Worm (Caenorhabditis elegans) whole organism, L3 larva: ENCODE results near the gene F22B5.5.
A peak's percentile ranks its signal among the peaks of the same experiment; 100 is the strongest.

ENCODE experiments used
- R02D3.7 ChIP-seq: fragments of 150-350 bp; optimal IDR thresholded peaks from 2 replicates; lab custom pipeline; 2014; ENCODE audit warnings: missing biosample characterization, missing genetic modification characterization
- ama-1 ChIP-seq: fragments of 150-350 bp; optimal IDR thresholded peaks from 2 replicates; lab custom pipeline; 2018
- ceh-16 ChIP-seq: sonication (generic microtip); optimal IDR thresholded peaks from 2 replicates; lab custom pipeline; 2017; ENCODE audit warnings: missing biosample characterization, missing genetic modification characterization
- ceh-28 ChIP-seq: fragments of 150-350 bp; optimal IDR thresholded peaks from 2 replicates; lab custom pipeline; 2014; ENCODE audit warnings: missing biosample characterization, missing genetic modification reagents, missing genetic modification characterization
- ceh-82 ChIP-seq: fragments of 150-350 bp; optimal IDR thresholded peaks from 2 replicates; lab custom pipeline; 2014; ENCODE audit warnings: missing biosample characterization, missing genetic modification characterization
- daf-12 ChIP-seq: fragments of 150-350 bp; optimal IDR thresholded peaks from 2 replicates; lab custom pipeline; 2014; ENCODE audit warnings: missing biosample characterization, missing genetic modification reagents, missing genetic modification characterization
- egl-5 ChIP-seq: fragments of 150-350 bp; optimal IDR thresholded peaks from 2 replicates; lab custom pipeline; 2017; ENCODE audit warnings: missing biosample characterization, missing genetic modification reagents, missing genetic modification characterization, inconsistent platforms
- elt-1 ChIP-seq: fragments of 150-350 bp; optimal IDR thresholded peaks from 2 replicates; lab custom pipeline; 2014; ENCODE audit warnings: missing biosample characterization, missing genetic modification characterization
- elt-2 ChIP-seq: sonication (generic microtip); optimal IDR thresholded peaks from 2 replicates; lab custom pipeline; 2016; ENCODE audit warnings: missing genetic modification reagents, mild to moderate bottlenecking, missing genetic modification characterization, missing compliant biosample characterization
- eor-1 ChIP-seq, 2 experiments: fragments of 150-350 bp; optimal IDR thresholded peaks; 2 replicates each; lab custom pipeline; 2014 to 2018; ENCODE audit warnings: missing biosample characterization in 2 of 2, missing genetic modification characterization in 2 of 2
- fkh-10 ChIP-seq: sonication (generic microtip); optimal IDR thresholded peaks from 2 replicates; lab custom pipeline; 2017; ENCODE audit warnings: missing biosample characterization, missing genetic modification reagents, missing genetic modification characterization
- fos-1 ChIP-seq: fragments of 150-350 bp; optimal IDR thresholded peaks from 2 replicates; lab custom pipeline; 2014; ENCODE audit warnings: missing biosample characterization, missing genetic modification characterization
- jun-1 ChIP-seq: fragments of 150-350 bp; optimal IDR thresholded peaks from 2 replicates; lab custom pipeline; 2014; ENCODE audit warnings: missing biosample characterization, missing genetic modification reagents, missing genetic modification characterization
- lin-15B ChIP-seq: fragments of 150-350 bp; optimal IDR thresholded peaks from 2 replicates; lab custom pipeline; 2014; ENCODE audit warnings: missing biosample characterization, missing genetic modification characterization
- lin-39 ChIP-seq: fragments of 150-350 bp; optimal IDR thresholded peaks from 2 replicates; lab custom pipeline; 2018; ENCODE audit warnings: missing biosample characterization, missing genetic modification reagents, missing genetic modification characterization
- lsy-12 ChIP-seq: sonication (generic microtip); optimal IDR thresholded peaks from 2 replicates; lab custom pipeline; 2016; ENCODE audit warnings: mild to moderate bottlenecking, missing genetic modification characterization, missing compliant biosample characterization
- mdl-1 ChIP-seq: fragments of 150-350 bp; optimal IDR thresholded peaks from 2 replicates; lab custom pipeline; 2014; ENCODE audit warnings: missing biosample characterization, missing genetic modification characterization
- mml-1 ChIP-seq: fragments of 150-350 bp; sonication (generic microtip); optimal IDR thresholded peaks from 3 replicates; lab custom pipeline; 2014; ENCODE audit warnings: missing biosample characterization, missing genetic modification characterization
- nfya-1 ChIP-seq: sonication (generic microtip); optimal IDR thresholded peaks from 2 replicates; lab custom pipeline; 2017; ENCODE audit warnings: missing genetic modification characterization, mild to moderate bottlenecking, missing compliant biosample characterization, antibody characterized with exemption, moderate library complexity; ENCODE audit not compliant: insufficient read depth
- nhr-11 ChIP-seq: fragments of 150-350 bp; optimal IDR thresholded peaks from 2 replicates; lab custom pipeline; 2014; ENCODE audit warnings: missing biosample characterization, missing genetic modification characterization
- nhr-23 ChIP-seq: fragments of 150-350 bp; optimal IDR thresholded peaks from 2 replicates; lab custom pipeline; 2014; ENCODE audit warnings: missing biosample characterization, missing genetic modification reagents, missing genetic modification characterization
- nhr-237 ChIP-seq: fragments of 150-350 bp; optimal IDR thresholded peaks from 2 replicates; lab custom pipeline; 2014; ENCODE audit warnings: missing biosample characterization, missing genetic modification characterization
- nhr-25 ChIP-seq: sonication (generic microtip); optimal IDR thresholded peaks from 2 replicates; lab custom pipeline; 2017; ENCODE audit warnings: missing biosample characterization, missing genetic modification characterization
- nhr-28 ChIP-seq: fragments of 150-350 bp; optimal IDR thresholded peaks from 2 replicates; lab custom pipeline; 2014; ENCODE audit warnings: missing biosample characterization, missing genetic modification characterization
- nhr-43 ChIP-seq: sonication (generic microtip); optimal IDR thresholded peaks from 2 replicates; lab custom pipeline; 2016; ENCODE audit warnings: mild to moderate bottlenecking, missing genetic modification characterization, missing compliant biosample characterization; ENCODE audit not compliant: poor library complexity, severe bottlenecking
- nhr-67 ChIP-seq: fragments of 150-350 bp; optimal IDR thresholded peaks from 2 replicates; lab custom pipeline; 2014; ENCODE audit warnings: missing biosample characterization, missing genetic modification characterization
- nhr-76 ChIP-seq: fragments of 150-350 bp; sonication (generic microtip); optimal IDR thresholded peaks from 5 replicates; lab custom pipeline; 2014; ENCODE audit warnings: missing biosample characterization, missing genetic modification characterization
- nhr-77 ChIP-seq: fragments of 150-350 bp; optimal IDR thresholded peaks from 2 replicates; lab custom pipeline; 2014; ENCODE audit warnings: missing biosample characterization, missing genetic modification characterization
- pha-4 ChIP-seq: fragments of 150-350 bp; optimal IDR thresholded peaks from 2 replicates; lab custom pipeline; 2014; ENCODE audit warnings: missing biosample characterization, missing genetic modification reagents, missing genetic modification characterization
- pqm-1 ChIP-seq: fragments of 150-350 bp; optimal IDR thresholded peaks from 2 replicates; lab custom pipeline; 2017; ENCODE audit warnings: missing biosample characterization, missing genetic modification characterization, inconsistent platforms
- sea-2 ChIP-seq: fragments of 150-350 bp; sonication (generic microtip); optimal IDR thresholded peaks from 4 replicates; lab custom pipeline; 2014; ENCODE audit warnings: missing biosample characterization, missing genetic modification reagents, missing genetic modification characterization
- skn-1 ChIP-seq: fragments of 150-350 bp; optimal IDR thresholded peaks from 2 replicates; lab custom pipeline; 2014; ENCODE audit warnings: missing biosample characterization, missing genetic modification characterization
- snpc-4 ChIP-seq: fragments of 150-350 bp; optimal IDR thresholded peaks from 2 replicates; lab custom pipeline; 2014; ENCODE audit warnings: missing biosample characterization, missing genetic modification characterization
- tbx-2 ChIP-seq: sonication (generic microtip); optimal IDR thresholded peaks from 2 replicates; lab custom pipeline; 2016; ENCODE audit warnings: mild to moderate bottlenecking, missing genetic modification characterization, missing compliant biosample characterization
- unc-39 ChIP-seq: sonication (generic microtip); optimal IDR thresholded peaks from 4 replicates; lab custom pipeline; 2017; ENCODE audit warnings: missing biosample characterization, missing genetic modification characterization
- unc-62 ChIP-seq: fragments of 150-350 bp; sonication (generic microtip); optimal IDR thresholded peaks from 4 replicates; lab custom pipeline; 2014; ENCODE audit warnings: missing biosample characterization, missing genetic modification reagents, missing genetic modification characterization
- zag-1 ChIP-seq: fragments of 150-350 bp; optimal IDR thresholded peaks from 2 replicates; lab custom pipeline; 2014; ENCODE audit warnings: missing biosample characterization, missing genetic modification characterization
- ztf-11 ChIP-seq: fragments of 150-350 bp; optimal IDR thresholded peaks from 2 replicates; lab custom pipeline; 2014; ENCODE audit warnings: missing biosample characterization, missing genetic modification characterization
- ztf-4 ChIP-seq: fragments of 150-350 bp; optimal IDR thresholded peaks from 2 replicates; lab custom pipeline; 2014; ENCODE audit warnings: missing biosample characterization, missing genetic modification characterization

The F22B5.5 gene

DNA sequence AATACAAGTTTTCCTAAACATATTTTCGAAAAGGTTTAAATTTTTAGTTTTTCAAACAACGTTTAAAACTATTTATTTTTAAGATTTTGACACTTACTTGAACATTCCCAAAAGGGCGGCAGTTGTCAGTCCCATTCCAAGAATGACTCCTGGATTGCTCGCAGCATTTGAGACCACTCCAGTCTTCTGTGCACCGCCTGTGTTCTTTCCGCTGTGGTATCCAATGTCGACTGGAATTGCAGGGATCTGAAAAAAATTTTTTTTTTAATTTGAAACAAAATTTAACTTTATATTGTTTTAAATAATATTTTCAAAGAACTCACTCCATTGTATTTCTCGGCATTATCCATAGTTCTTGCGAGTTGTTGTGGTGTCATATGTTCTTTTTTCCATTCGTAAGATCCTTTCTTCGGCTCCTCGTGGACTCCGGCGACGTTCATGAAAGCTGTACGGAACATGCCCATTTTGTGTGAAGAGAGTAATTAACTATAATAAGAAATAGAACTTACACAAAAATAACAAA, 27.4 kb upstream of the F22B5.5 start, which contains the start of gene M05D6.5:
Gene M05D6.5, minus strand, starts transcription at position 473 of the 523 bp plus-strand sequence.
- TF ChIP-seq ama-1 (lab: Kevin White, UChicago) (peak; percentile 89), nhr-11 (tag; lab: Kevin White, UChicago) (no peak)
- TF ChIP-seq, all 47 proteins: peak for 1

- TF ChIP-seq pqm-1 (peak; percentile 3), egl-5 (tag; lab: Kevin White, UChicago) (peak; percentile 24), ztf-4 (tag; lab: Kevin White, UChicago) (no peak), nhr-43 (tag; lab: Kevin White, UChicago) (peak; percentile 26), sea-2 (GFP tag; lab: Kevin White, UChicago) (no peak), nfya-1 (tag; lab: Kevin White, UChicago) (peak; percentile 37), ama-1 (lab: Kevin White, UChicago) (peak; percentile 88), pha-4 (tag; lab: Kevin White, UChicago) (peak; percentile 50), elt-2 (peak; percentile 55), mml-1 (peak; percentile 45)
- TF ChIP-seq, all 47 proteins: peak for 8
These were observed 26.8 kb upstream of the F22B5.5 start for ce11 chrII:8481033-8481708.

ce11 chrII:8480166-8480565, 25.8 kb upstream of the F22B5.5 start, which contains the start of gene lact-4:
TSS of gene lact-4 (minus strand) at chrII:8480478.
- TF ChIP-seq zag-1 (tag; lab: Kevin White, UChicago) (no peak), jun-1 (tag; lab: Kevin White, UChicago) (no peak), pqm-1 (no peak), nhr-76 (no peak), unc-62 (GFP tag; lab: Kevin White, UChicago) (no peak), skn-1 (tag; lab: Kevin White, UChicago) (no peak), ztf-4 (tag; lab: Kevin White, UChicago) (no peak), tbx-2 (tag; lab: Kevin White, UChicago) (no peak), ceh-16 (tag; lab: Kevin White, UChicago) (no peak), pha-4 (tag; lab: Kevin White, UChicago) (no peak), nhr-77 (tag; lab: Kevin White, UChicago) (no peak), elt-2 (no peak), ceh-28 (tag; lab: Kevin White, UChicago) (no peak), elt-1 (tag; lab: Kevin White, UChicago) (no peak), snpc-4 (no peak), lin-39 (no peak), ceh-82 (tag; lab: Kevin White, UChicago) (no peak)
- TF ChIP-seq, all 47 proteins: peak for 0

DNA sequence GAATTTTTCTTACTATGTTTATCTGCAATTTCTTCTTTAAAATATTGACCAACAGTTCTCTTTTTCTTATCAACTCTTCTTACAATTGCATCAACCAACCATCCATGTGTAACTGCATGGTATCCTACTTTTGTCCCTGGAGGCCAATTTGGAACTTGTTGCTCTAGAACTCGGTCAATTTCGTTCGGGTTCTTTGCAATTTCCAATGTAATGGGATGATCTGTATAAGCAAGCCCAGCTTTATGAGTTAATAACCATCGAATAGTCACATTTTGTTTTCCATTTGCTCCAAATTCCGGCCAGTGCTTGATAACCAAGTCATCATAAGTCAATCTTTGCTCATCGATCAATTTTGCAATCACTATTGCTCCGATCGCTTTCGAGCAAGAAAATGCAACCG, 24.9 kb upstream of the F22B5.5 start:
- TF ChIP-seq fkh-10 (GFP tag; lab: Kevin White, UChicago), result no peak
- TF ChIP-seq nhr-237 (tag; lab: Kevin White, UChicago), result no peak
- no peak for TF ChIP-seq sea-2 (GFP tag; lab: Kevin White, UChicago)
- TF ChIP-seq nhr-77 (tag; lab: Kevin White, UChicago), result no peak
- TF ChIP-seq lin-39, result no peak
- no peak for TF ChIP-seq snpc-4
- no peak for TF ChIP-seq ceh-16 (tag; lab: Kevin White, UChicago)
- TF ChIP-seq unc-62 (GFP tag; lab: Kevin White, UChicago), result no peak
- no peak for TF ChIP-seq daf-12
- TF ChIP-seq nhr-28, result no peak
- peak; percentile 32 for TF ChIP-seq nhr-43 (tag; lab: Kevin White, UChicago)
- no peak for TF ChIP-seq unc-39 (tag; lab: Kevin White, UChicago)
- TF ChIP-seq pha-4 (tag; lab: Kevin White, UChicago), result peak; percentile 20
- no peak for TF ChIP-seq fos-1
- no peak for TF ChIP-seq tbx-2 (tag; lab: Kevin White, UChicago)
- TF ChIP-seq lin-15B (tag; lab: Kevin White, UChicago), result no peak
- TF ChIP-seq lsy-12 (tag; lab: Kevin White, UChicago), result no peak
- no peak for TF ChIP-seq mdl-1
- TF ChIP-seq nhr-23 (tag; lab: Kevin White, UChicago), result no peak
- no peak for TF ChIP-seq nhr-11 (tag; lab: Kevin White, UChicago)
- TF ChIP-seq ceh-82 (tag; lab: Kevin White, UChicago), result no peak
- TF ChIP-seq nhr-76, result no peak
- TF ChIP-seq jun-1 (tag; lab: Kevin White, UChicago), result no peak
- no peak for TF ChIP-seq ztf-11 (tag; lab: Kevin White, UChicago)
- TF ChIP-seq egl-5 (tag; lab: Kevin White, UChicago), result no peak
- no peak for TF ChIP-seq nhr-67
- TF ChIP-seq eor-1 (tag; optimal IDR thresholded peaks at IDR 0.05; lab: Kevin White, UChicago), result no peak
- no peak for TF ChIP-seq R02D3.7 (tag; lab: Kevin White, UChicago)
- no peak for TF ChIP-seq skn-1 (tag; lab: Kevin White, UChicago)
- TF ChIP-seq nhr-25 (tag; lab: Kevin White, UChicago), result no peak
- TF ChIP-seq ama-1 (lab: Kevin White, UChicago), result peak; percentile 83
- TF ChIP-seq pqm-1, result no peak
- no peak for TF ChIP-seq elt-1 (tag; lab: Kevin White, UChicago)
- TF ChIP-seq elt-2, result peak; percentile 11
- no peak for TF ChIP-seq zag-1 (tag; lab: Kevin White, UChicago)
- TF ChIP-seq, all 47 proteins: peak for 4
